Fruit fly (Drosophila melanogaster): ENCODE data around the gene CG12986.

CG12986 gene

DNA sequence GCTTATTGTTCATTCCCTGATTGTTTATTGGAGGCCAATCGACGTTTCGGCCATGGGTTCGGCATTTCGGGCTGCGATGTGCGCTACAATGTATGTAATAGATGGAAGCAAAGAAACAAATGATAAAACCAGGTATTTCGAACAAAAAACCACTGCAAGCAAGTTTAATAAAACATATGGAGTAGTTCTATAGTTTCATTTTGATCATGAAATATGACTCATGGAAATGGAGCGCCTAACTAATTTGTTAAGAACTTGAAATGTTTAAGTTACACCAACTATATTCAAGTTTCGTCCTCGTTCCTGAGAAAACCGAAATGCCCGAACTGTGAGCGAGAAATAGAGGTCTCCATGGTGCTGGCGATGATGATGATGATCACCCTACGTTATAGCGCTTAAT is 39.2 kb downstream of the CG12986 start (continued):
- TF ChIP-seq zf30C (GFP tag; optimal IDR thresholded peaks at IDR 0.05) (no peak), Nf-YB (GFP tag; optimal IDR thresholded peaks at IDR 0.05) (no peak), CG7928 (GFP tag; optimal IDR thresholded peaks at IDR 0.05) (no peak), sima (GFP tag; optimal IDR thresholded peaks at IDR 0.05) (no peak), HmgZ (tag; optimal IDR thresholded peaks at IDR 0.05) (no peak), Fer2 (tag; optimal IDR thresholded peaks at IDR 0.05) (no peak)

DNA sequence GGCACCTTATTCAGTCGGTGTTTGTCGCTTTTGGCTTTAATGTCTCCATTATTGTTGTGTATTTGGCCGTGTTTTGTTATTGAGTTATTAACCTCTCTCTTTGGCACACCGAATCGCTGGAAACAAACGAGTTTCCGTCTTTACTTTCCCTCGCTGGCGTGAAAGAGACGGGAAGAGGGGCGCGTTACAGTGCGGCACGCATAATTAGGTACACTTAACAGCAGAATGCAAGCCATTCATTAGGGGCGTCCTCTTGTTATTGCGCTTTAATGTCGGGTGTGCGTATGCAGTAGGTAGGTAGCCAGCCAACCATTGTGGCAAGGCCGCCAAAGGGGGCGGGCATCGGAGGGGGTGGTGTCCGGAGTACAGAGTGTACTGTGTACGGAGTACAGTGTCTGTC is 44.9 kb downstream of the CG12986 start:
- TF ChIP-seq CG15073 (GFP tag; optimal IDR thresholded peaks at IDR 0.05) (peak; percentile 88), CG9215 (GFP tag; IDR thresholded peaks at IDR 0.05) (no peak), cwo (GFP tag; optimal IDR thresholded peaks at IDR 0.05) (no peak), CG1832 (GFP tag; optimal IDR thresholded peaks at IDR 0.05) (peak; percentile 34), CG10565 (GFP tag; optimal IDR thresholded peaks at IDR 0.05) (no peak), CG11696 (GFP tag; IDR thresholded peaks at IDR 0.05) (peak; percentile 81), ewg (GFP tag; optimal IDR thresholded peaks at IDR 0.05) (no peak), CG3847 (GFP tag; IDR thresholded peaks at IDR 0.05) (no peak), Nf-YC (tag; optimal IDR thresholded peaks at IDR 0.05) (peak; percentile 19), crol (GFP tag; IDR thresholded peaks at IDR 0.05) (peak; percentile 30; the same call in 1 of the 2 replicates), Nf-YB (GFP tag; optimal IDR thresholded peaks at IDR 0.05) (peak; percentile 45), kni (GFP tag; optimal IDR thresholded peaks at IDR 0.05) (peak; percentile 40)

DNA sequence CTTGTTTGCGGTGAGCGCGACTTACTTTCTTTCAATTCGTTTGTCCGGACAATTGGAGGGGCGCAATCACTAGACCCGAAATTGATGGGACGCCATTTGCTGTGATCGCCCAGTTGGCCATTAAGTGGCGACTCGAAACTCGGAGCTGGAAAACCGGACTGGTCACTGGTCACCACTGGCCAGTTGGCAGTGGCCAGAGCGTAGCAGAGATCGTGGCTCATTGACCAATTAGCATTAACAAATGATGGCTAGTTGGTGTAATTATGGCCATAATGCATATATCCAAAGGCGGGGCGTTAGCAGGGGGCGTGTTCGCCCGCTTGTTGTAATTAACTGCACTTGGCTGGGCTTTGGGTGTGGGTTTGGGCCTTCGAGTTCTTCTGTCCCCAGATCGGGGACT is 47.6 kb downstream of the CG12986 start:
- TF ChIP-seq CG16813 (GFP tag; IDR thresholded peaks at IDR 0.05; ENCODE audit: partially characterized antibody) (no peak), CG1647 (GFP tag; optimal IDR thresholded peaks at IDR 0.05) (no peak), mirr (GFP tag; optimal IDR thresholded peaks at IDR 0.05) (no peak), CG2678 (tag; optimal IDR thresholded peaks at IDR 0.05) (no peak), Nf-YC (tag; optimal IDR thresholded peaks at IDR 0.05) (peak; percentile 61), Nf-YB (GFP tag; optimal IDR thresholded peaks at IDR 0.05) (peak; percentile 80), caup (GFP tag; optimal IDR thresholded peaks at IDR 0.05; ENCODE audit: severe bottlenecking) (no peak), Neu2 (GFP tag; optimal IDR thresholded peaks at IDR 0.05; ENCODE audit: borderline replicate concordance) (no peak)

DNA sequence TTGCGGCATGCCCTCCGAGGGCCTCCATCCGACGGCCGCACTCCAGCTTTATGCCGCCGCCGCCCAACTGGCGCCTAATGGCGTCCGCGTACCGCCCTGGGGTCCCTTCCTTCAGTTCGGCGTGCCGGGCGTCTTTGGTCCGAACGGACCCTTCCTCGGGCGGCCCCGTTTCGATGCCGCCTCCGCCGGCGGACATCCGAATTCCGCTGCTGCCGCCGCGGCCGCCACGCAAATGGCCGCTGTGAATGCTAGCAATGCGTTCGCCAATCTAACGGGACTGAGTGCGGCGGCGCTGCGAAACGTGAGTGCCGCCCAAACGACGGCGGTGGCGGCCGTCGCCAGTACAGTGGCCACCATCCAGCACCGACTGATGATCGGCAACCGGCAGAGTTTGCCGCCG is 50.3 kb downstream of the CG12986 start:
- TF ChIP-seq Optix (GFP tag; IDR thresholded peaks at IDR 0.05), result no peak
- no peak for TF ChIP-seq lmd (GFP tag; IDR thresholded peaks at IDR 0.05)
- TF ChIP-seq aop (GFP tag; IDR thresholded peaks at IDR 0.05), result no peak
- no peak for TF ChIP-seq otp (GFP tag; IDR thresholded peaks at IDR 0.05)
- no peak for TF ChIP-seq dm (GFP tag; optimal IDR thresholded peaks at IDR 0.05)
- no peak for TF ChIP-seq dati (GFP tag; IDR thresholded peaks at IDR 0.05)
- no peak for TF ChIP-seq bab2 (GFP tag; optimal IDR thresholded peaks at IDR 0.05)
- no peak for TF ChIP-seq gcm2 (GFP tag; optimal IDR thresholded peaks at IDR 0.05)
- peak; percentile 58 for TF ChIP-seq Ets65A (GFP tag)
- no peak for TF ChIP-seq sisA (GFP tag; IDR thresholded peaks at IDR 0.05)
- TF ChIP-seq sens (GFP tag), result peak; percentile 58
- TF ChIP-seq sr (GFP tag; IDR thresholded peaks at IDR 0.05), result no peak
- no peak for TF ChIP-seq gce (GFP tag; IDR thresholded peaks at IDR 0.05)
- TF ChIP-seq Dip2 (GFP tag; IDR thresholded peaks at IDR 0.05), result no peak
- no peak for TF ChIP-seq al (GFP tag; IDR thresholded peaks at IDR 0.05)
- peak; percentile 41 for TF ChIP-seq Med (GFP tag)
